Worm (Caenorhabditis elegans) whole organism, mixed stage, embryonic: ENCODE results near the gene K03H1.11.

Experiments
- bed-3 ChIP-seq: fragments of 200-800 bp; sonication (Bioruptor generic); optimal IDR thresholded peaks from 3 replicates; lab custom pipeline; 2018; ENCODE audit warnings: mild to moderate bottlenecking, missing genetic modification characterization, moderate library complexity, missing compliant biosample characterization
- ceh-39 ChIP-seq: fragments of 150-350 bp; optimal IDR thresholded peaks from 2 replicates; lab custom pipeline; 2014; ENCODE audit warnings: missing biosample characterization, missing genetic modification characterization
- ceh-43 ChIP-seq: fragments of 200-800 bp; sonication (Bioruptor generic); optimal IDR thresholded peaks from 2 replicates; lab custom pipeline; 2018; ENCODE audit warnings: mild to moderate bottlenecking, missing genetic modification characterization, moderate library complexity, missing compliant biosample characterization
- ceh-83 ChIP-seq: fragments of 200-800 bp; sonication (Bioruptor generic); optimal IDR thresholded peaks from 2 replicates; lab custom pipeline; 2018; ENCODE audit warnings: mild to moderate bottlenecking, missing genetic modification characterization, missing compliant biosample characterization
- ces-1 ChIP-seq: fragments of 150-350 bp; optimal IDR thresholded peaks from 2 replicates; lab custom pipeline; 2014; ENCODE audit warnings: missing biosample characterization, missing genetic modification reagents, missing genetic modification characterization
- cnd-1 ChIP-seq: fragments of 200-800 bp; sonication (Bioruptor generic); optimal IDR thresholded peaks from 2 replicates; lab custom pipeline; 2018; ENCODE audit warnings: mild to moderate bottlenecking, missing genetic modification characterization, missing compliant biosample characterization
- drap-1 ChIP-seq: fragments of 200-800 bp; sonication (Bioruptor generic); optimal IDR thresholded peaks from 3 replicates; lab custom pipeline; 2018; ENCODE audit warnings: mild to moderate bottlenecking, missing genetic modification characterization, missing compliant biosample characterization
- elt-1 ChIP-seq: sonication (generic microtip); optimal IDR thresholded peaks from 2 replicates; lab custom pipeline; 2017; ENCODE audit warnings: missing genetic modification characterization, mild to moderate bottlenecking, missing compliant biosample characterization, antibody characterized with exemption, moderate library complexity, borderline replicate concordance; ENCODE audit not compliant: insufficient read depth
- elt-3 ChIP-seq: fragments of 150-350 bp; optimal IDR thresholded peaks from 2 replicates; lab custom pipeline; 2014; ENCODE audit warnings: missing biosample characterization, missing genetic modification characterization
- flh-1 ChIP-seq: fragments of 200-800 bp; sonication (Bioruptor generic); optimal IDR thresholded peaks from 2 replicates; lab custom pipeline; 2018; ENCODE audit warnings: mild to moderate bottlenecking, missing genetic modification characterization, moderate library complexity, missing compliant biosample characterization
- hlh-1 ChIP-seq: fragments of 150-350 bp; optimal IDR thresholded peaks from 2 replicates; lab custom pipeline; 2014; ENCODE audit warnings: missing biosample characterization, missing genetic modification reagents, missing genetic modification characterization
- lin-13 ChIP-seq: fragments of 150-350 bp; optimal IDR thresholded peaks from 2 replicates; lab custom pipeline; 2014; ENCODE audit warnings: missing biosample characterization, missing genetic modification characterization
- lin-32 ChIP-seq: fragments of 200-800 bp; sonication (Bioruptor generic); optimal IDR thresholded peaks from 2 replicates; lab custom pipeline; 2018; ENCODE audit warnings: mild to moderate bottlenecking, missing genetic modification characterization, missing compliant biosample characterization
- lsy-2 ChIP-seq: fragments of 150-350 bp; optimal IDR thresholded peaks from 2 replicates; lab custom pipeline; 2014; ENCODE audit warnings: missing biosample characterization, missing genetic modification characterization
- mep-1 ChIP-seq: fragments of 150-350 bp; optimal IDR thresholded peaks from 2 replicates; lab custom pipeline; 2017; ENCODE audit warnings: missing biosample characterization, missing genetic modification reagents, missing genetic modification characterization, inconsistent platforms
- mls-2 ChIP-seq: sonication (generic microtip); optimal IDR thresholded peaks from 2 replicates; lab custom pipeline; 2016; ENCODE audit warnings: mild to moderate bottlenecking, missing genetic modification characterization, moderate library complexity, missing compliant biosample characterization
- nhr-2 ChIP-seq: fragments of 150-350 bp; optimal IDR thresholded peaks from 2 replicates; lab custom pipeline; 2014; ENCODE audit warnings: missing biosample characterization, missing genetic modification characterization
- nhr-237 ChIP-seq: fragments of 150-350 bp; optimal IDR thresholded peaks from 2 replicates; lab custom pipeline; 2014; ENCODE audit warnings: missing biosample characterization, missing genetic modification characterization
- nhr-76 ChIP-seq: sonication (generic microtip); optimal IDR thresholded peaks from 2 replicates; lab custom pipeline; 2017; ENCODE audit warnings: missing biosample characterization, missing genetic modification characterization
- pha-4 ChIP-seq: fragments of 150-350 bp; optimal IDR thresholded peaks from 2 replicates; lab custom pipeline; 2018; ENCODE audit warnings: missing biosample characterization, missing genetic modification reagents, missing genetic modification characterization
- sem-2 ChIP-seq: fragments of 200-800 bp; sonication (Bioruptor generic); optimal IDR thresholded peaks from 2 replicates; lab custom pipeline; 2018; ENCODE audit warnings: mild to moderate bottlenecking, missing genetic modification characterization, missing compliant biosample characterization
- snpc-4 ChIP-seq: fragments of 150-350 bp; optimal IDR thresholded peaks from 2 replicates; lab custom pipeline; 2014; ENCODE audit warnings: missing biosample characterization, missing genetic modification characterization
- sptf-1 ChIP-seq: sonication (generic microtip); optimal IDR thresholded peaks from 2 replicates; lab custom pipeline; 2017; ENCODE audit warnings: mild to moderate bottlenecking, missing genetic modification characterization, moderate library complexity, missing compliant biosample characterization
- tbx-8 ChIP-seq: fragments of 200-800 bp; sonication (Bioruptor generic); optimal IDR thresholded peaks from 2 replicates; lab custom pipeline; 2018; ENCODE audit warnings: mild to moderate bottlenecking, missing genetic modification characterization, moderate library complexity, missing compliant biosample characterization
- unc-120 ChIP-seq: sonication (generic microtip); optimal IDR thresholded peaks from 2 replicates; lab custom pipeline; 2017; ENCODE audit warnings: missing genetic modification characterization, missing compliant biosample characterization; ENCODE audit not compliant: poor library complexity, severe bottlenecking
- unc-39 ChIP-seq: fragments of 150-350 bp; optimal IDR thresholded peaks from 2 replicates; lab custom pipeline; 2014; ENCODE audit warnings: missing biosample characterization, missing genetic modification characterization
- zip-8 ChIP-seq: fragments of 150-350 bp; optimal IDR thresholded peaks from 2 replicates; lab custom pipeline; 2014; ENCODE audit warnings: missing biosample characterization, missing genetic modification characterization
- ztf-11 ChIP-seq: fragments of 150-350 bp; optimal IDR thresholded peaks from 2 replicates; lab custom pipeline; 2014; ENCODE audit warnings: missing biosample characterization, missing genetic modification characterization

The K03H1.11 gene

ce11 chrIII:9941020-9941674 lies 10.6 kb downstream of the K03H1.11 start, which contains the start of the genes K03H1.9 and K03H1.12:
TSS of gene K03H1.9 (minus strand) at chrIII:9941490.
TSS of gene K03H1.12 (plus strand) at chrIII:9941624.
- no peak for TF ChIP-seq sem-2 (GFP tag; lab: Kevin White, UChicago)
- TF ChIP-seq bed-3 (GFP tag; lab: Kevin White, UChicago) = no peak
- TF ChIP-seq zip-8 (tag; lab: Kevin White, UChicago) = no peak
- TF ChIP-seq lin-32 (GFP tag; lab: Kevin White, UChicago) = no peak
- TF ChIP-seq lin-13 (tag; lab: Kevin White, UChicago) = no peak

- TF ChIP-seq lsy-2 (tag; lab: Kevin White, UChicago) (no peak), bed-3 (GFP tag; lab: Kevin White, UChicago) (no peak), snpc-4 (tag; lab: Kevin White, UChicago) (no peak), unc-120 (tag; lab: Kevin White, UChicago) (no peak), mls-2 (tag; lab: Kevin White, UChicago) (no peak), ceh-83 (GFP tag; lab: Kevin White, UChicago) (no peak), pha-4 (tag; lab: Kevin White, UChicago) (no peak), hlh-1 (no peak), nhr-237 (tag; lab: Kevin White, UChicago) (no peak), nhr-76 (no peak), mep-1 (tag; lab: Kevin White, UChicago) (no peak), sptf-1 (tag; lab: Kevin White, UChicago) (no peak), elt-3 (tag; lab: Kevin White, UChicago) (no peak), elt-1 (tag; lab: Kevin White, UChicago) (no peak), lin-13 (tag; lab: Kevin White, UChicago) (no peak), tbx-8 (no peak), cnd-1 (no peak), drap-1 (GFP tag; lab: Kevin White, UChicago) (no peak), ceh-43 (GFP tag; lab: Kevin White, UChicago) (no peak)
Measured at ce11 chrIII:9932091-9932490, 19.7 kb downstream of the K03H1.11 start, which contains the start of gene dec-7. TSS of gene dec-7 (plus strand) at chrIII:9932398.

ce11 chrIII:9930406-9930805 lies 21.4 kb downstream of the K03H1.11 start:
- no peak for TF ChIP-seq bed-3 (GFP tag; lab: Kevin White, UChicago)

- TF ChIP-seq nhr-76 = no peak
- TF ChIP-seq hlh-1 = no peak
- TF ChIP-seq ztf-11 (tag; lab: Kevin White, UChicago) = no peak
- TF ChIP-seq ces-1 (GFP tag; lab: Kevin White, UChicago) = no peak
- TF ChIP-seq zip-8 (tag; lab: Kevin White, UChicago) = no peak
- TF ChIP-seq flh-1 = no peak
- no peak for TF ChIP-seq elt-3 (tag; lab: Kevin White, UChicago)
- no peak for TF ChIP-seq snpc-4 (tag; lab: Kevin White, UChicago)
- TF ChIP-seq mls-2 (tag; lab: Kevin White, UChicago) = no peak
- no peak for TF ChIP-seq drap-1 (GFP tag; lab: Kevin White, UChicago)
- no peak for TF ChIP-seq nhr-2
- TF ChIP-seq bed-3 (GFP tag; lab: Kevin White, UChicago) = no peak
- no peak for TF ChIP-seq tbx-8
Measured at ce11 chrIII:9929525-9929924, 22.2 kb downstream of the K03H1.11 start.

DNA sequence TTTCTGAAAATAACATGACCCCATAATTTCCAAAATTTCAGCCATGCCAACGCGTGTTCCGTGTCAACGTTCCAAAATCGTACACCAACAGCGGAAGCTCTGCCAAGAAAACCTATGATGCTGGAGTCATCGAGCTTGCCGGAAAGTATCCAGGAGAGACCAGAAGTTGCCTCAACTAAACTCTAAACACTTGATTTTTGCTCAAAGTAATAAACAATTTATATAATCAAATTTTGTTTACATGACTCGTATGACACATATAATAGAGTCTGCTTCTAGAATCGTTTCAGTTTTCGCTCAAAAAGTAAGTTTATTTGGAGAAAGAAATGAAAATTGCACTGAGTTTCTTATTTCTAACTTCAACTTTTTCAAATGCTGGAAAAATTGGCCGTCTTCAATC lies 23.0 kb downstream of the K03H1.11 start, which contains the start of gene ttr-1:
ttr-1 (plus strand) TSS at position 301 of the 400 bp plus-strand sequence.
- TF ChIP-seq nhr-2 (no peak), unc-39 (no peak), ceh-83 (GFP tag; lab: Kevin White, UChicago) (no peak)

DNA sequence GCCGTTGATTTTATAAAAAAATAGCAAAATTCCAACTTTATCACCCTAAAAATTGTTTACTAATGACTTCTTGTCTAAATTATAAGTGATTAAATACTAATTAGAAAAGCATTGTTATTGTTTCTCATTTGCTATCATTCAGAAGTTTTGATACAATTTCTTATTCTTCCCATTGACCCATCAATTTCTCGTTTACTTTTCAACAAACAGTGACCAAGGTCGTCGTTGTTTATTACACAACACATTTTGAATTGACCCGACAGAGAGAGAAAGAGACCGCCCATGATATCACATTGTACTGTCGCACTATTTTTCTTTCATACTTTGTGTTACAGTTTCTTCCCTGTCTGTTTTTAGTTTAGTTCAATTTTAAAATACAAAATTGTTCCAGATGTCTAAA lies 24.4 kb downstream of the K03H1.11 start, which contains the start of gene ttr-2:
ttr-2 (plus strand) TSS at position 392 of the 400 bp plus-strand sequence.
- TF ChIP-seq ceh-39 (tag; lab: Kevin White, UChicago) = no peak
